Worm (Caenorhabditis elegans): ENCODE measurements around the gene C28G1.6.

- TF ChIP-seq nhr-237 (tag; optimal IDR thresholded peaks at IDR 0.05), result no peak
- no peak for TF ChIP-seq egl-27 (tag; optimal IDR thresholded peaks at IDR 0.05)
- no peak for TF ChIP-seq lin-15B (tag; optimal IDR thresholded peaks at IDR 0.05)
- no peak for TF ChIP-seq nhr-77 (tag; optimal IDR thresholded peaks at IDR 0.05)
- TF ChIP-seq nhr-23 (tag; optimal IDR thresholded peaks at IDR 0.05), result no peak
- no peak for TF ChIP-seq mdl-1 (tag; optimal IDR thresholded peaks at IDR 0.05)
- no peak for TF ChIP-seq eor-1 (tag; optimal IDR thresholded peaks at IDR 0.05)
- TF ChIP-seq elt-1 (tag; optimal IDR thresholded peaks at IDR 0.05), result no peak
- TF ChIP-seq fos-1 (tag; optimal IDR thresholded peaks at IDR 0.05), result no peak
- no peak for TF ChIP-seq lin-39 (tag; optimal IDR thresholded peaks at IDR 0.05)
- TF ChIP-seq unc-62 (GFP tag; optimal IDR thresholded peaks at IDR 0.05), result no peak
- TF ChIP-seq skn-1 (tag; optimal IDR thresholded peaks at IDR 0.05), result no peak
- no peak for TF ChIP-seq ZK546.5 (tag; optimal IDR thresholded peaks at IDR 0.05)
Measured at ce11 chrX:8797653-8798052, 33.4 kb downstream of the C28G1.6 start.

Data from whole organism, L3 larva.